Worm (Caenorhabditis elegans): Measurements from ENCODE around the gene srv-4.

The srv-4 gene

DNA sequence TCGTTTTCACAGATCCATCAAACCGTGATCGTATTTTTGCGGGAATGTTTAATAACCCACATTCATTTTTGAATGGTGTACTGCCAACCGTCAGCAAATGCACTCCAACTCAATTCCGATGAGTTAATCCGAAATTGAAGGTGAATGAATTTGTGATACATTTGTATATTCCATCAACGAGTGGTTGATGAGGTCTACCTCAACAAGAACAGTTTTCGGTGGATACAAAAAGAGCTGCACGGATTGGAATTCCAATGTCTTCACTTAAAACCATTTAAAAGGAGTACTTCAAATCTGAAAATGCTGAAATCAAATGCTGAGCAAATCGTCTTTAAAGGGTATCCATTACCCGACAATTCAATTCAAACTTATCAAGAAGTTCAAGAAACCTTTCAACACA is 1.0 kb upstream of the srv-4 start, which contains the start of gene F15E6.5:
TSS of gene F15E6.5 (plus strand) at position 301 of the 400 bp plus-strand sequence.
- no peak for TF ChIP-seq unc-62 (GFP tag; optimal IDR thresholded peaks at IDR 0.05)

- no peak for TF ChIP-seq unc-62 (GFP tag; optimal IDR thresholded peaks at IDR 0.05)
Measured at ce11 chrIV:4284989-4285388, 3.2 kb downstream of the srv-4 start.

ce11 chrIV:4284020-4284419 is 4.2 kb downstream of the srv-4 start, which contains the start of gene F15E6.6:
Gene F15E6.6, minus strand, starts transcription at chrIV:4284120.
- TF ChIP-seq unc-62 (GFP tag; optimal IDR thresholded peaks at IDR 0.05): no peak

- TF ChIP-seq unc-62 (GFP tag; optimal IDR thresholded peaks at IDR 0.05): no peak
Measured at ce11 chrIV:4277694-4278093, 10.5 kb downstream of the srv-4 start, which contains the start of gene nhr-78. Gene nhr-78, minus strand, starts transcription at chrIV:4277875.

DNA sequence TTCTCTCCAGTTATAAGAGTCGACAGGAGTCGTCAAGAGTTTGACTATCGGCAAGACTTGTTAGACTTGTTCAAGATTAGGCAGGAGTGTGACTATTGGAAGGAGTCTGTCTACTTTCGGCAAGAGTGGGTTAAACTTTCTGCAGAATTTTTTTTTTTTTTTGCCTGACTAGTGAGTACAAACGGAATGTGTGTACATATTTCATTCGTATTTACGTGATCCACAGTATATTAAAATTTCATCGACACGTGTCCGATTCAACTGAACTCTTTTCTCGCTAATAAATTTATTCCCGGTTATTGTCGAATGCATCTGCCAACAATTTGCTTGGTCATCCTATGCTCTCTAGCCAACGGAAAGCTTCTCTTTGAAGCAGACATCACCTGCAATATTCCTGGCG is 16.1 kb downstream of the srv-4 start, which contains the start of gene F36A4.1:
TSS of gene F36A4.1 (plus strand) at position 301 of the 400 bp plus-strand sequence.
- no peak for TF ChIP-seq unc-62 (GFP tag; optimal IDR thresholded peaks at IDR 0.05)

DNA sequence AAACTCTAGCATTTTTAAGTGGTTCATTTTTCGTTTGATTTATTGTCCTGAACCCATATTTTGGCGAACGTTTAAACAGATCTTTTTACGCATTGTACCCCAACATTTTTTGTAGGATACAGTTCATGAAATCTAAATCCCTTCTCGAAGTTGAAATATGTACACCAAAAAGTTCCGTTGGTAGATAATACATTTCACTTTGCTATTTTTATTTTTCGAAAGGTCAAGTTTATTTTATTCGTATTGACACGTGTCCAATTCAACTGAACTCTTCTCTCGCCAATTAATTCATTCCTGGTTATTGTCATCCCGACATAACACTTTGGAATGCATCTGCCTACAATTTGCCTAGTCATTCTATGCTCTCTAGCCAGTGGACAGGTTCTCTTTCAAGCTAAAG is 17.3 kb downstream of the srv-4 start, which contains the start of gene F36A4.2:
TSS of gene F36A4.2 (plus strand) at position 301 of the 400 bp plus-strand sequence.
- no peak for TF ChIP-seq unc-62 (GFP tag; optimal IDR thresholded peaks at IDR 0.05)

DNA sequence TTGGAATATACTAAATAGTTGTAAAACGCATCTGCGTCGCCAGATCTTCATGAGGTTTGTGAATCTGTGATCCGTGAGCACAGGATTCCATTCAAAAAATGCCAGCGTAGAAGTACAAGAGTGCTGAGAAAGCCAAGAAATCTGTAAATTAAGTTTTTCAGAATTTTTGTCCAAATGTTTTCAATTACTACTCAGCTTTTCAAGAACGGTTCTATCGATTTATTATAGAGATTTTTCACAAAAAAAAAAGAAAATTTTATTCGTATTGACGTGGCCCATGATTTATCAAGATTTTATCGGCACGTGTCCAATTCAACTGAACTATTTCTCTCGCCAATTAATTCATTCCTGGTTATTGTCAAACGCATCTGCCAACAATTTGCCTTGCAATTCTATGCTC is 18.9 kb downstream of the srv-4 start, which contains the start of gene F36A4.3:
TSS of gene F36A4.3 (plus strand) at position 301 of the 400 bp plus-strand sequence.
- no peak for TF ChIP-seq unc-62 (GFP tag; optimal IDR thresholded peaks at IDR 0.05)

DNA sequence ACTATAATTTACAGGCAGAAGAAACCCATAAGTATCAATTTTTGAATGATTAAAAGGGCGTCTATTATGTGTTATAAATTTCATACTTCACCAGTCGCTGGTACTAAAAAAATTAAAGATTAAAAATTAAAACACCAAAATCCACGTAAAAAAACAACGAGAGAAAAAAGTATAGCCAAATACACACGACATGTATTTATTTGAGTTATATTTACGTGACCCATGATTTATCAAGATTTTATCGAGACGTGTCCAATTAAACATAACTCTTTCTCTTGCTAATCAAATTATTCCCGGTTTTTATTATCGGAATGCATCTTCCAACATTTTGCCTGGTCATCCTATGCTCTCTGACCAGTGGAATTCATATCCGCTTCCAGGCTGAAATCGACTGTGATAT is 20.9 kb downstream of the srv-4 start, which contains the start of gene F36A4.4:
TSS of gene F36A4.4 (plus strand) at position 301 of the 400 bp plus-strand sequence.
- TF ChIP-seq unc-62 (GFP tag; optimal IDR thresholded peaks at IDR 0.05): no peak

DNA sequence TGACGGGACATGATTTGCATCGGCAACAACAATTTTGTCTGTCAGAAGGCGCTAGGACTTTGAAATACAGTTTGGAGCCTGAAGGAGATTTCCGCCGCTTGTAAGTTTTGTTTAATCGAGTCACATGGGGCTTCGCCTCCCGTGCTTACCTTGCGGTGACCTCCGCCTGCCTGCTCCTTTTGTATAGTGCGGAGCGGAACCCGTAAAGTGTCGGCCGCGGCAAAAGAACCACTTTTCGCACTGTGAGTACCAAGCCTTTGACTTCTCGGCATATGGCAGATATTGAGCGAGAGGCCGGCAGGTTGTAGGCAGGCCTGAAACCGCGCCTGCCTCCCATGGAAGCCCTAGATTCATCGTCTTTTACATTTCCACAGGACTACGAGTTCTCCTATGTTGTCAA is 22.3 kb downstream of the srv-4 start:
- TF ChIP-seq unc-62 (GFP tag; optimal IDR thresholded peaks at IDR 0.05): no peak

DNA sequence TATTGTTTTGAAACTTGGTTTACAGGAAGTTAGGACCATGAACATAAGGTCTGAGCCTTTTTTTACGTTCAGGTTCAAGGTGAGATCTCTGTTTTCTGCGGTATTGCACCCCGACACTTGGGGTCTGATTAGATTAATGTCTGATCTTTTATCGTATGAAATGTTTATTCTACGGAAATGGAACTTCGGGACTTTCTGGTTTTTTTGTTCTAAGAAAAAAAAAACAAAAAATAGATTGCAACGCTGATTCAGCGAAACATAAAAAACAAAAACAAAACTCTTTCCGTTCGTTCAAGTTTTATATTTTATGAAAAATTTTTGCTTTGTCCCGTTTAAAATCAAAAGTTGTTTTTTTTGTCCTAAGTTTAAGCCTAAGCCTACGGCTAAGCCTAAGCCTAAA is 23.0 kb downstream of the srv-4 start, which contains the start of gene F36A4.5:
TSS of gene F36A4.5 (plus strand) at position 301 of the 400 bp plus-strand sequence.
- TF ChIP-seq unc-62 (GFP tag; optimal IDR thresholded peaks at IDR 0.05): no peak

ce11 chrIV:4264649-4265048 is 23.6 kb downstream of the srv-4 start:
- TF ChIP-seq unc-62 (GFP tag; optimal IDR thresholded peaks at IDR 0.05): no peak

ce11 chrIV:4262993-4263392 is 25.2 kb downstream of the srv-4 start, which contains the start of gene col-33:
Gene col-33, plus strand, starts transcription at chrIV:4263293.
- no peak for TF ChIP-seq unc-62 (GFP tag; optimal IDR thresholded peaks at IDR 0.05)

- no peak for TF ChIP-seq unc-62 (GFP tag; optimal IDR thresholded peaks at IDR 0.05)
Measured at ce11 chrIV:4259433-4259832, 28.8 kb downstream of the srv-4 start.

ce11 chrIV:4254989-4255582 is 33.1 kb downstream of the srv-4 start:
- TF ChIP-seq unc-62 (GFP tag; optimal IDR thresholded peaks at IDR 0.05): no peak

- TF ChIP-seq unc-62 (GFP tag; optimal IDR thresholded peaks at IDR 0.05): no peak
Measured at ce11 chrIV:4247770-4248169, 40.5 kb downstream of the srv-4 start, which contains the start of gene ama-1. Gene ama-1, plus strand, starts transcription at chrIV:4248070.

DNA sequence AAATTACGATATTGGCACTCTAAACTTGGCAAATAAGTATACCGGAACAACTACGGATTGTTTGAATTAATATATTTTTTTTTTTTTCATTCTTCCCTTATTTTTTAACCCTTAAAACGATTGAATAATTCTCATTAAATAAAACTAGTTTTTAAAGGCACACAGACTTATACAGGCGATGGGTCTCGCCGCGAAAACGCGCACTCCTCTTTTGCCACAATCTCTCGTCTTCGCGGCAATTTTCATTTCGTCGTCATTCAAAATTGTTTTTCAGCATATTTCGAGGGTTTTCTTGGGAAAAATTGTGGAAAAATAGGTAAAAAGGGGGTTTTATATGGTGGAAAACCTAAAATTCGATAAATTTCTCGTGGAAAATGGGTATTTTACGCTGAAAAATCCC is 40.9 kb downstream of the srv-4 start:
- no peak for TF ChIP-seq unc-62 (GFP tag; optimal IDR thresholded peaks at IDR 0.05)

ce11 chrIV:4246493-4246892 is 41.7 kb downstream of the srv-4 start, which contains the start of gene ttr-20:
Gene ttr-20, plus strand, starts transcription at chrIV:4246793.
- TF ChIP-seq unc-62 (GFP tag; optimal IDR thresholded peaks at IDR 0.05): no peak

Data from whole organism, dauer.